Worm (Caenorhabditis elegans): ENCODE data around the gene dpy-31.

DNA sequence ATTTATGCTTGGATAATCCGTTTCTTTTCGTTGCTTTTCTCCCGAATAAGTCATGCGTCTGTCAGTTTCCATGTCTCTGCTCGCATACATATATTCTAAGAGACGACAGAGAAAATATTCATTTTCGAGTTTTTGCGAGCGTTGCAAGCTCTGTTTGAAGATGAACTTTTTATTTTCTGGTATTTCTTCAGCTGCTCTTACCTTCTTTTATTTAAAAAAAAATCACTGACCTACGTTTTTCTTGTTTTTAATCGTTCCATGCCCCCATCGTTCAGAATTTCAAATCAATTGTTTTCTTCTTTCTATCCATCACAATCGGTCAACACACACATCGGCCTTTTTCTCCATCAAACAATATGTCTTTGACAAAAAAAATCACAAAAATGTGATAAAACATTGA is 8.5 kb downstream of the dpy-31 start:
- no peak for TF ChIP-seq rpc-1 (optimal IDR thresholded peaks at IDR 0.05)
- TF ChIP-seq rpc-1 (tag; optimal IDR thresholded peaks at IDR 0.05), result no peak
- TF ChIP-seq ztf-26 (tag; optimal IDR thresholded peaks at IDR 0.05), result no peak
- no peak for TF ChIP-seq ama-1 (optimal IDR thresholded peaks at IDR 0.05)
- no peak for TF ChIP-seq ama-1 (GFP tag; optimal IDR thresholded peaks at IDR 0.05)
